Fruit fly (Drosophila melanogaster) whole organism, embryonic: ENCODE results near the gene Claspin.

ENCODE experiments used
- Asciz ChIP-seq: fragments of 200-800 bp; sonication (Bioruptor generic); optimal IDR thresholded peaks from 2 replicates; lab custom pipeline; 2017; ENCODE audit warnings: missing biosample characterization, mild to moderate bottlenecking, missing genetic modification characterization, missing genetic modification reagents
- B-H2 ChIP-seq: fragments of 200-800 bp; sonication (Bioruptor generic); optimal IDR thresholded peaks from 2 replicates; lab custom pipeline; 2018; ENCODE audit warnings: missing biosample characterization, mild to moderate bottlenecking, missing genetic modification characterization
- Blimp-1 ChIP-seq: fragments of 200-800 bp; sonication (Bioruptor generic); optimal IDR thresholded peaks from 3 replicates; lab custom pipeline; 2018; ENCODE audit warnings: missing biosample characterization, missing genetic modification characterization, mild to moderate bottlenecking, moderate library complexity, missing genetic modification reagents
- CG10147 ChIP-seq: fragments of 200-800 bp; sonication (Bioruptor generic); optimal IDR thresholded peaks from 2 replicates; lab custom pipeline; 2019; ENCODE audit warnings: missing biosample characterization, mild to moderate bottlenecking, missing genetic modification characterization, moderate library complexity
- CG11085 ChIP-seq: fragments of 200-800 bp; sonication (Bioruptor generic); IDR thresholded peaks from 2 replicates; pipeline ENCODE4 v1.3.6; 2022; ENCODE audit warnings: missing biosample characterization, missing genetic modification characterization
- CG11093 ChIP-seq: fragments of 200-800 bp; sonication (Bioruptor generic); IDR thresholded peaks from 3 replicates; pipeline ENCODE4 v1.3.6; 2022; ENCODE audit warnings: missing biosample characterization, missing genetic modification characterization
- CG12769 ChIP-seq: fragments of 200-800 bp; sonication (Bioruptor generic); optimal IDR thresholded peaks from 2 replicates; lab custom pipeline; 2019; ENCODE audit warnings: missing biosample characterization, mild to moderate bottlenecking, missing genetic modification characterization, moderate library complexity
- CG14667 ChIP-seq: fragments of 200-800 bp; sonication (Bioruptor generic); IDR thresholded peaks from 2 replicates; pipeline ENCODE4 v1.3.6; 2022; ENCODE audit warnings: missing biosample characterization, missing genetic modification characterization
- CG18476 ChIP-seq: fragments of 200-800 bp; sonication (Bioruptor generic); optimal IDR thresholded peaks from 2 replicates; lab custom pipeline; 2016; ENCODE audit warnings: missing biosample characterization, mild to moderate bottlenecking, missing genetic modification characterization
- CG8388 ChIP-seq: fragments of 200-800 bp; sonication (Bioruptor generic); optimal IDR thresholded peaks from 2 replicates; lab custom pipeline; 2019; ENCODE audit warnings: missing biosample characterization, mild to moderate bottlenecking, missing genetic modification characterization, moderate library complexity
- CG8944 ChIP-seq: fragments of 200-800 bp; sonication (Bioruptor generic); optimal IDR thresholded peaks from 3 replicates; lab custom pipeline; 2016; ENCODE audit warnings: missing biosample characterization, missing genetic modification characterization
- CG9609 ChIP-seq: fragments of 200-800 bp; sonication (Bioruptor generic); optimal IDR thresholded peaks from 3 replicates; lab custom pipeline; 2016; ENCODE audit warnings: missing biosample characterization, missing genetic modification characterization
- CG9817 ChIP-seq: fragments of 200-800 bp; sonication (Bioruptor generic); optimal IDR thresholded peaks from 2 replicates; lab custom pipeline; 2018; ENCODE audit warnings: missing biosample characterization, mild to moderate bottlenecking, missing genetic modification characterization, moderate library complexity
- Deaf1 ChIP-seq: fragments of 200-800 bp; optimal IDR thresholded peaks from 3 replicates; lab custom pipeline; 2019; ENCODE audit warnings: missing biosample characterization, mild to moderate bottlenecking, missing genetic modification characterization, moderate library complexity
- Ets65A ChIP-seq: fragments of 200-800 bp; sonication (Bioruptor generic); peaks from one replicate; lab custom pipeline; 2016; ENCODE audit warnings: missing biosample characterization, missing genetic modification characterization
- Hr78 ChIP-seq, 2 experiments: fragments of 200-800 bp in 1 of 2; fragments of >200 bp in 1 of 2; sonication (Bioruptor generic) in 1 of 2; optimal IDR thresholded peaks; 2 replicates each; lab custom pipeline; 2017 to 2019; ENCODE audit warnings: missing biosample characterization in 2 of 2, missing genetic modification characterization in 2 of 2, mild to moderate bottlenecking in 1 of 2, moderate library complexity in 1 of 2
- Med ChIP-seq: fragments of 200-800 bp; sonication (Bioruptor generic); peaks from one replicate; lab custom pipeline; 2016; ENCODE audit warnings: missing biosample characterization, missing genetic modification characterization, mild to moderate bottlenecking, inconsistent platforms, moderate library complexity
- Pdp1 ChIP-seq, 2 experiments: fragments of 200-800 bp; sonication (Bioruptor generic); optimal IDR thresholded peaks; 3 replicates each; lab custom pipeline; 2016; ENCODE audit warnings: missing biosample characterization in 2 of 2, missing genetic modification characterization in 2 of 2, mild to moderate bottlenecking in 1 of 2, moderate library complexity in 1 of 2
- Sox102F ChIP-seq: fragments of 200-800 bp; sonication (Bioruptor generic); optimal IDR thresholded peaks from 2 replicates; lab custom pipeline; 2018; ENCODE audit warnings: missing biosample characterization, mild to moderate bottlenecking, missing genetic modification characterization, moderate library complexity
- Sry-β ChIP-seq: fragments of 200-800 bp; sonication (Bioruptor generic); optimal IDR thresholded peaks from 2 replicates; lab custom pipeline; 2018; ENCODE audit warnings: missing biosample characterization, mild to moderate bottlenecking, missing genetic modification characterization, moderate library complexity
- Stat92E ChIP-seq, 3 experiments: fragments of >200 bp in 2 of 3; fragments of 200-800 bp in 1 of 3; sonication (Bioruptor generic) in 1 of 3; optimal IDR thresholded peaks; 2 replicates each; lab custom pipeline; 2017 to 2019; ENCODE audit warnings: missing biosample characterization in 3 of 3, missing genetic modification characterization in 3 of 3, mild to moderate bottlenecking in 1 of 3, moderate library complexity in 1 of 3
- ara ChIP-seq: fragments of 200-800 bp; sonication (Bioruptor generic); IDR thresholded peaks from 2 replicates; pipeline ENCODE4 v1.3.6; 2022; ENCODE audit warnings: missing biosample characterization, missing genetic modification characterization
- bbx ChIP-seq: fragments of 200-800 bp; sonication (Bioruptor generic); IDR thresholded peaks from 2 replicates; pipeline ENCODE4 v1.3.6; 2022; ENCODE audit warnings: missing biosample characterization, missing genetic modification characterization; ENCODE audit not compliant: partially characterized antibody
- ci ChIP-seq: fragments of 200-800 bp; sonication (Bioruptor generic); IDR thresholded peaks from 3 replicates; pipeline ENCODE4 v1.3.6; 2022; ENCODE audit warnings: missing biosample characterization, missing genetic modification characterization
- eve ChIP-seq, 2 experiments: fragments of >200 bp; optimal IDR thresholded peaks; 2 replicates each; lab custom pipeline; 2017; ENCODE audit warnings: missing biosample characterization in 2 of 2, missing genetic modification characterization in 2 of 2
- fru ChIP-seq: fragments of >200 bp; optimal IDR thresholded peaks from 2 replicates; lab custom pipeline; 2017
- gsb-n ChIP-seq: fragments of 200-800 bp; sonication (Bioruptor generic); optimal IDR thresholded peaks from 3 replicates; lab custom pipeline; 2018; ENCODE audit warnings: missing biosample characterization, mild to moderate bottlenecking, missing genetic modification characterization
- her ChIP-seq: fragments of 200-800 bp; sonication (Bioruptor generic); optimal IDR thresholded peaks from 2 replicates; lab custom pipeline; 2016; ENCODE audit warnings: missing biosample characterization, missing genetic modification characterization
- kni ChIP-seq: fragments of 200-800 bp; sonication (Bioruptor generic); optimal IDR thresholded peaks from 3 replicates; lab custom pipeline; 2017; ENCODE audit warnings: mild to moderate bottlenecking, missing biosample characterization, missing genetic modification reagents, missing genetic modification characterization
- nerfin-2 ChIP-seq: fragments of 200-800 bp; sonication (Bioruptor generic); IDR thresholded peaks from 2 replicates; pipeline ENCODE4 v1.3.6; 2022; ENCODE audit warnings: missing biosample characterization, missing genetic modification characterization; ENCODE audit not compliant: partially characterized antibody
- oc ChIP-seq: fragments of 200-800 bp; sonication (Bioruptor generic); optimal IDR thresholded peaks from 2 replicates; lab custom pipeline; 2018; ENCODE audit warnings: missing biosample characterization, mild to moderate bottlenecking, missing genetic modification characterization, moderate library complexity
- pan ChIP-seq, 4 experiments: fragments of >200 bp in 3 of 4; fragments of 200-800 bp in 1 of 4; sonication (Bioruptor generic) in 1 of 4; optimal IDR thresholded peaks in 3 of 4; IDR thresholded peaks in 1 of 4; 2 replicates each; pipeline versions ENCODE4 v1.3.6 to Lab custom; 2017 to 2022; ENCODE audit warnings: missing biosample characterization in 2 of 4, missing genetic modification characterization in 2 of 4, mixed read lengths in 1 of 4
- peb ChIP-seq: fragments of 200-800 bp; sonication (Bioruptor generic); IDR thresholded peaks from 2 replicates; pipeline ENCODE4 v1.3.6; 2022; ENCODE audit warnings: missing biosample characterization, missing genetic modification characterization
- phol ChIP-seq: fragments of 200-800 bp; sonication (Bioruptor generic); optimal IDR thresholded peaks from 3 replicates; lab custom pipeline; 2018; ENCODE audit warnings: missing biosample characterization, mild to moderate bottlenecking, missing genetic modification characterization, moderate library complexity
- pnt ChIP-seq: fragments of 200-800 bp; sonication (Bioruptor generic); optimal IDR thresholded peaks from 3 replicates; lab custom pipeline; 2016; ENCODE audit warnings: missing biosample characterization, missing genetic modification characterization
- schlank ChIP-seq: fragments of 200-800 bp; sonication (Bioruptor generic); optimal IDR thresholded peaks from 2 replicates; lab custom pipeline; 2018; ENCODE audit warnings: missing biosample characterization, mild to moderate bottlenecking, missing genetic modification characterization
- sd ChIP-seq: fragments of 200-800 bp; sonication (Bioruptor generic); optimal IDR thresholded peaks from 3 replicates; lab custom pipeline; 2018; ENCODE audit warnings: missing biosample characterization, mild to moderate bottlenecking, missing genetic modification characterization, moderate library complexity
- sens ChIP-seq: fragments of 200-800 bp; sonication (Bioruptor generic); peaks from one replicate; lab custom pipeline; 2016; ENCODE audit warnings: missing biosample characterization, missing genetic modification characterization
- sens-2 ChIP-seq: fragments of 200-800 bp; sonication (Bioruptor generic); IDR thresholded peaks from 2 replicates; pipeline ENCODE4 v1.3.6; 2022; ENCODE audit warnings: missing biosample characterization, missing genetic modification characterization
- sisA ChIP-seq: fragments of 200-800 bp; sonication (Bioruptor generic); IDR thresholded peaks from 2 replicates; pipeline ENCODE4 v1.3.6; 2022; ENCODE audit warnings: missing biosample characterization, missing genetic modification characterization
- tna ChIP-seq: fragments of 200-800 bp; sonication (Bioruptor generic); IDR thresholded peaks from 2 replicates; pipeline ENCODE4 v1.3.6; 2022; ENCODE audit warnings: missing biosample characterization, missing genetic modification characterization; ENCODE audit not compliant: partially characterized antibody
- unpg ChIP-seq: fragments of 200-800 bp; sonication (Bioruptor generic); optimal IDR thresholded peaks from 3 replicates; lab custom pipeline; 2018; ENCODE audit warnings: missing biosample characterization, mild to moderate bottlenecking, missing genetic modification characterization, moderate library complexity
- vfl ChIP-seq: fragments of 200-800 bp; sonication (Bioruptor generic); optimal IDR thresholded peaks from 2 replicates; lab custom pipeline; 2016; ENCODE audit warnings: missing biosample characterization, missing genetic modification characterization
- vvl ChIP-seq: fragments of 200-800 bp; sonication (Bioruptor generic); IDR thresholded peaks from 2 replicates; pipeline ENCODE4 v1.3.6; 2022; ENCODE audit warnings: missing biosample characterization, missing genetic modification characterization

Claspin gene

DNA sequence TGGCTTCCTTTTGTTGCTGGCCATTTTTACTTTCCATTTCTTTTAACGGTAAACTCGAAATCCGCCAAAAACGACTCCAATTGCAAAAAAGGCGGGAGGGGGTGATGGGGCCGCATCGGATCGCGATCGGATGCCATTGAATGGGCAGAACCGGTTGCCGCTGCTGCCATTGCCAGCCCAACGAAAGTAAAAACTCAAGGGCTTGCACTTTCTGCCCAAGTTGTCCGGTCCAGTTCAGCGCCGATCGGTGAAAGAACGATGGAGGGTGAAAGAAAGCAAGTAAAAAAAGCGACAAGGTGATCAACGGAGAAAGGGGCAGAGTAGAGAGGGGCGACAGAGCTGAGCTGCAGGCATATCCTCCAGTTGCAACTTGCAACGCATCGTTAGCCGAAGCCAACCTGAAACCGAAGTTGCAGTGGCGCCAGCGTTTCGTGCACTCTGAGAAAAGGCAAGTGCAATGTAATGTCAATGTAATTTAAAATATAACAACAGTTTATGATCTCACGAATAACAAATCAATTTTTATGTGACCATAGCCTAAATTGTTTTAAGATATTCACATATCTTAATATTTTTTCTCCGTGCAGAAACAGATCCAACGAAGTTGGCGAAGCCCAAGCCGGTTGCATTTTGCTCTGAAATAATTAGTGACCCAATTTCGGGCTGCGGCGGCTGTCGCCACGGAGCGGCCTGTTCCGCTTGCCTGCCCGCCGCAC, 8.9 kb upstream of the Claspin start (continued):
- TF ChIP-seq Ets65A (peak; percentile 85), sisA (GFP tag; lab: Robert Waterston, UW) (0 out of 2 replicates have a peak, but pooled peaks have one; percentile 18), CG11093 (no peak), sens (GFP tag; lab: Kevin White, UChicago) (peak; percentile 85), CG10147 (GFP tag; lab: Kevin White, UChicago) (no peak)
- TF ChIP-seq, all 482 proteins: peak for 16

DNA sequence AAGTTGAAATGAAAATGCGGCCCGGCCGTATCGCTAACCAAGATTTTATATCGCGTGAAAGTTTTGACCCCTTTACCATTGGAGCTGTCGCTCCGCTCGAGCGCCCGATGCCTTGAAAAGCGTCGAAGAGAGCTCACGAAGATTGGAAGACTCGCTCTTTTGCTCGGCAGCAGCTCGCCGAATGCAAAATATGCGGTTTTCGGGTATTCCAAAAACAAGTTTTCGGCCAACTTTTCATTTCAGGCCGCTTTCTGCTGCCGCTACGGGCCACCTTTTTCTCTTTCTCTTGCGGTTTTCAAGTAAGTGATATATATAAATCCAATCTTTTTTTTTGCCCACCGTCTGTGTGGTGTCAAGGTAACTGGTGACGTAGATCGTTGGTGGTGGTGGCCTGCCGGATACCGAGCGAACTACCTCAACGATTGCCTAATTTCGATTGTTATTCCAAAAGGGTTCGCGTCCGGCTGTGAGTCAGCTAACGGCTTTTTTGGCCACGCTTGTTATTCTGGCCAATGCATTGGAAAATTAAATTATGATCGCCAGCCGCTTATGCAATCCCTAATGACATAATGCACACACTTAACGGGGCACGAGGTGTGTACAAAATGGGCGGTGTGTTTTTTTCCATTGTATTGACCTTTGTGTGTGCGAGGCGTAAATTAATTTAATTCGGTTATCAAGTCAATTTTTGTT, 5.4 kb upstream of the Claspin start, which contains the start of gene dyl:
Gene dyl, minus strand, starts transcription at position 28 of the 693 bp plus-strand sequence.
- TF ChIP-seq kni (GFP tag; lab: Kevin White, UChicago): peak; percentile 86
- no peak for TF ChIP-seq unpg (GFP tag; lab: Kevin White, UChicago)
- TF ChIP-seq Stat92E (GFP tag; optimal IDR thresholded peaks at IDR 0.05; lab: Kevin White, UChicago): no peak
- TF ChIP-seq Pdp1 (GFP tag; optimal IDR thresholded peaks at IDR 0.05; lab: Kevin White, UChicago): peak in 1 of 2 experiments; percentile 88
- peak; percentile 33 for TF ChIP-seq sd (tag; lab: Kevin White, UChicago)
- TF ChIP-seq CG12769 (tag; lab: Kevin White, UChicago): peak; percentile 9
- TF ChIP-seq bbx (GFP tag; lab: Robert Waterston, UW): 0 out of 2 replicates have a peak, but pooled peaks have one; percentile 3
- peak in 1 of 2 experiments; percentile 68 for TF ChIP-seq Hr78 (GFP tag; optimal IDR thresholded peaks at IDR 0.05; lab: Kevin White, UChicago)
- peak; percentile 13 for TF ChIP-seq gsb-n (tag; lab: Kevin White, UChicago)
- TF ChIP-seq her (GFP tag; lab: Kevin White, UChicago): no peak
- TF ChIP-seq Deaf1: peak; percentile 86
- no peak for TF ChIP-seq schlank (tag; lab: Kevin White, UChicago)
- peak; percentile 55; the same call in 1 of the 2 replicates for TF ChIP-seq vvl (GFP tag; lab: Robert Waterston, UW)
- peak; percentile 78 for TF ChIP-seq Blimp-1
- TF ChIP-seq oc (tag; lab: Kevin White, UChicago): peak; percentile 68

DNA sequence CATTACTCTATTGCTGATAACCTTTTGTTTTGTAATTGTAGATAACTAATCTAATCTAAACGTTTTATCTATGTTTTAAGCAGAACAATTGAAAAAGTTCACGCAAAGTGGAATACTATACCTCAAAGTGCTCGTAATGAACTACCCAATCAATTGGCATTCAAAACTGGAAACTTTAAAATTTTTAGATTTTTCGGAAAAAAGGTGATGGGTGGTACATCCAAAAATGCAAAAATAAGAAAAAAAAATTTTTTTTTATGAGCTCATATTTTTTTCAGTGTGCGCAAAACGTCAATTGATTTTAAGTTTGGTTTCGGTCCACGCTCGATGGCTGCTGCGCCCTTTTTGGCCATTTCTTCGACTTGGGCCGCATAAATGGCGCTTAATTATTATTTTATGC, 2.7 kb upstream of the Claspin start:
- no peak for TF ChIP-seq tna (GFP tag; lab: Robert Waterston, UW)
- TF ChIP-seq Asciz: peak; percentile 23
- TF ChIP-seq CG8388: no peak
- no peak for TF ChIP-seq ara (GFP tag; lab: Robert Waterston, UW)
- TF ChIP-seq CG8944 (GFP tag; lab: Kevin White, UChicago): no peak
- TF ChIP-seq unpg (GFP tag; lab: Kevin White, UChicago): peak; percentile 5
- TF ChIP-seq sens-2 (GFP tag; lab: Robert Waterston, UW): no peak
- TF ChIP-seq Med (GFP tag; lab: Kevin White, UChicago): peak; percentile 65
- TF ChIP-seq pan (optimal IDR thresholded peaks at IDR 0.05; lab: Kevin White, UChicago): no peak
- peak in 1 of 2 experiments; percentile 8 for TF ChIP-seq pan (GFP tag; optimal IDR thresholded peaks at IDR 0.05 in 1 of 2, IDR thresholded peaks at IDR 0.05 in 1 of 2)
- peak in 1 of 2 experiments; percentile 49 for TF ChIP-seq eve (GFP tag; optimal IDR thresholded peaks at IDR 0.05; lab: Kevin White, UChicago)
- no peak for TF ChIP-seq fru (lab: Kevin White, UChicago)
- TF ChIP-seq CG14667 (GFP tag; lab: Robert Waterston, UW): no peak
- 0 out of 3 replicates have a peak, but pooled peaks have one; percentile 31 for TF ChIP-seq ci (GFP tag; lab: Robert Waterston, UW)
- no peak for TF ChIP-seq CG9609 (GFP tag; lab: Kevin White, UChicago)
- no peak for TF ChIP-seq peb (GFP tag; lab: Robert Waterston, UW)
- no peak for TF ChIP-seq pnt (GFP tag; lab: Kevin White, UChicago)
- TF ChIP-seq Sox102F: peak; percentile 47
- TF ChIP-seq phol (tag; lab: Kevin White, UChicago): no peak
- no peak for TF ChIP-seq CG11085 (GFP tag; lab: Robert Waterston, UW)
- TF ChIP-seq nerfin-2 (GFP tag; lab: Robert Waterston, UW): no peak
- TF ChIP-seq B-H2 (GFP tag; lab: Kevin White, UChicago): no peak
- TF ChIP-seq Sry-β (GFP tag; lab: Kevin White, UChicago): no peak
- TF ChIP-seq CG18476 (GFP tag; lab: Kevin White, UChicago): no peak
- TF ChIP-seq CG9817 (tag; lab: Kevin White, UChicago): no peak
- TF ChIP-seq vfl: no peak
